Worm (Caenorhabditis elegans): ENCODE measurements around the gene B0035.13.

- TF ChIP-seq fkh-10 (GFP tag; optimal IDR thresholded peaks at IDR 0.05) = no peak
- no peak for TF ChIP-seq unc-39 (tag; optimal IDR thresholded peaks at IDR 0.05)
- TF ChIP-seq jun-1 (tag; optimal IDR thresholded peaks at IDR 0.05) = no peak
- TF ChIP-seq pqm-1 (tag; optimal IDR thresholded peaks at IDR 0.05) = no peak
- TF ChIP-seq nhr-77 (tag; optimal IDR thresholded peaks at IDR 0.05) = no peak
- no peak for TF ChIP-seq lsy-2 (tag; optimal IDR thresholded peaks at IDR 0.05)
- TF ChIP-seq attf-4 (tag; optimal IDR thresholded peaks at IDR 0.05) = no peak
- TF ChIP-seq tag-97 (GFP tag; IDR thresholded peaks at IDR 0.05) = no peak
- TF ChIP-seq zfp-2 (tag; optimal IDR thresholded peaks at IDR 0.05) = no peak
- no peak for TF ChIP-seq tra-1 (GFP tag; IDR thresholded peaks at IDR 0.05)
- no peak for TF ChIP-seq daf-12 (tag; optimal IDR thresholded peaks at IDR 0.05)
Observed at ce11 chrIV:11353946-11354458, 47.5 kb upstream of the B0035.13 start, which contains the start of gene T01G1.2.

Measured in whole organism, L4 larva.